Worm (Caenorhabditis elegans) whole organism, late embryonic: ENCODE measurements around the gene fbxa-171.

Experiments
- T23F11.4 ChIP-seq: fragments of 200-800 bp; sonication (Bioruptor generic); optimal IDR thresholded peaks from 2 replicates; lab custom pipeline; 2018; ENCODE audit warnings: mild to moderate bottlenecking, missing genetic modification characterization, missing compliant biosample characterization
- tbx-2 ChIP-seq: sonication (generic microtip); optimal IDR thresholded peaks from 2 replicates; lab custom pipeline; 2016; ENCODE audit warnings: missing genetic modification characterization, missing compliant biosample characterization

ce11 chrV:17513831-17514230 is 52.0 kb downstream of the fbxa-171 start:
- TF ChIP-seq tbx-2 (tag; lab: Kevin White, UChicago) (no peak), T23F11.4 (GFP tag; lab: Kevin White, UChicago) (no peak)
